Worm (Caenorhabditis elegans) whole organism, young adult: ENCODE measurements around the gene pyp-1.

Experiments used
- B0336.3 ChIP-seq: fragments of 200-800 bp; sonication (Bioruptor generic); IDR thresholded peaks from 2 replicates; pipeline ENCODE4 v1.3.6; 2022; ENCODE audit warnings: missing genetic modification characterization, missing compliant biosample characterization
- F22D6.2 ChIP-seq: sonication (generic microtip); optimal IDR thresholded peaks from 2 replicates; lab custom pipeline; 2016; ENCODE audit warnings: mild to moderate bottlenecking, missing genetic modification characterization, missing compliant biosample characterization
- F23B12.7 ChIP-seq: sonication (generic microtip); optimal IDR thresholded peaks from 2 replicates; lab custom pipeline; 2017; ENCODE audit warnings: missing genetic modification characterization, mild to moderate bottlenecking, missing compliant biosample characterization, antibody characterized with exemption, moderate library complexity; ENCODE audit not compliant: insufficient read depth
- F39B2.1 ChIP-seq: fragments of 200-800 bp; sonication (Bioruptor generic); IDR thresholded peaks from 2 replicates; pipeline ENCODE4 v1.3.6; 2022; ENCODE audit warnings: missing genetic modification reagents, missing genetic modification characterization, missing compliant biosample characterization
- F52B5.7 ChIP-seq: sonication (generic microtip); optimal IDR thresholded peaks from 2 replicates; lab custom pipeline; 2016; ENCODE audit warnings: mild to moderate bottlenecking, missing genetic modification characterization, missing compliant biosample characterization
- T26A5.8 ChIP-seq: sonication (generic microtip); optimal IDR thresholded peaks from 2 replicates; lab custom pipeline; 2016; ENCODE audit warnings: missing genetic modification characterization, missing compliant biosample characterization
- Y53F4B.3 ChIP-seq: fragments of 200-800 bp; sonication (Bioruptor generic); IDR thresholded peaks from 2 replicates; pipeline ENCODE4 v1.3.6; 2022; ENCODE audit warnings: missing genetic modification reagents, missing genetic modification characterization, missing compliant biosample characterization
- Y53G8AR.9 ChIP-seq: fragments of 200-800 bp; sonication (Bioruptor generic); conservative IDR thresholded peaks from 2 replicates; pipeline ENCODE4 v1.3.6; 2022; ENCODE audit warnings: missing genetic modification reagents, missing genetic modification characterization, missing compliant biosample characterization
- Y56A3A.18 ChIP-seq: fragments of 200-800 bp; sonication (Bioruptor generic); IDR thresholded peaks from 2 replicates; pipeline ENCODE4 v1.3.6; 2022; ENCODE audit warnings: missing genetic modification reagents, missing genetic modification characterization, missing compliant biosample characterization
- cebp-2 ChIP-seq: fragments of 200-800 bp; sonication (Bioruptor generic); IDR thresholded peaks from 2 replicates; pipeline ENCODE4 v1.3.6; 2022; ENCODE audit warnings: missing genetic modification characterization, missing compliant biosample characterization
- ceh-27 ChIP-seq: fragments of 200-800 bp; sonication (Bioruptor generic); optimal IDR thresholded peaks from 2 replicates; lab custom pipeline; 2018; ENCODE audit warnings: mild to moderate bottlenecking, missing genetic modification characterization, moderate library complexity, missing compliant biosample characterization
- ceh-40 ChIP-seq: fragments of 200-800 bp; sonication (Bioruptor generic); IDR thresholded peaks from 2 replicates; pipeline ENCODE4 v1.3.6; 2022; ENCODE audit warnings: missing genetic modification characterization, missing compliant biosample characterization
- dpl-1 ChIP-seq: fragments of 150-350 bp; optimal IDR thresholded peaks from 2 replicates; lab custom pipeline; 2014; ENCODE audit warnings: missing biosample characterization, missing genetic modification reagents, missing genetic modification characterization
- gei-17 ChIP-seq: fragments of 200-800 bp; sonication (Bioruptor generic); optimal IDR thresholded peaks from 2 replicates; lab custom pipeline; 2018; ENCODE audit warnings: mild to moderate bottlenecking, missing genetic modification characterization, missing compliant biosample characterization
- hlh-26 ChIP-seq: fragments of 200-800 bp; sonication (Bioruptor generic); conservative IDR thresholded peaks from 2 replicates; pipeline ENCODE4 v1.3.6; 2022; ENCODE audit warnings: missing genetic modification reagents, missing genetic modification characterization, missing compliant biosample characterization
- lin-54 ChIP-seq: fragments of 200-800 bp; sonication (Bioruptor generic); optimal IDR thresholded peaks from 2 replicates; lab custom pipeline; 2018; ENCODE audit warnings: mild to moderate bottlenecking, missing genetic modification characterization, missing compliant biosample characterization
- lir-1 ChIP-seq: fragments of 200-800 bp; sonication (Bioruptor generic); conservative IDR thresholded peaks from 2 replicates; pipeline ENCODE4 v1.3.6; 2022; ENCODE audit warnings: missing genetic modification reagents, missing genetic modification characterization, missing compliant biosample characterization
- madf-3 ChIP-seq: fragments of 200-800 bp; sonication (Bioruptor generic); IDR thresholded peaks from 2 replicates; pipeline ENCODE4 v1.3.6; 2022; ENCODE audit warnings: missing genetic modification reagents, missing genetic modification characterization, missing compliant biosample characterization
- madf-8 ChIP-seq: fragments of 200-800 bp; sonication (Bioruptor generic); conservative IDR thresholded peaks from 2 replicates; pipeline ENCODE4 v1.3.6; 2022; ENCODE audit warnings: missing genetic modification reagents, missing genetic modification characterization, missing compliant biosample characterization
- mxl-1 ChIP-seq: sonication (generic microtip); optimal IDR thresholded peaks from 2 replicates; lab custom pipeline; 2016; ENCODE audit warnings: missing genetic modification characterization, missing compliant biosample characterization
- pbrm-1 ChIP-seq: fragments of 200-800 bp; sonication (Bioruptor generic); IDR thresholded peaks from 2 replicates; pipeline ENCODE4 v1.3.6; 2022; ENCODE audit warnings: missing genetic modification reagents, missing genetic modification characterization, missing compliant biosample characterization
- rec-8 ChIP-seq, 2 experiments: sonication (generic microtip); optimal IDR thresholded peaks; 2 replicates each; lab custom pipeline; 2016; ENCODE audit warnings: mild to moderate bottlenecking in 2 of 2, missing genetic modification characterization in 2 of 2, missing genetic modification reagents in 2 of 2, missing genotype in 2 of 2, missing biosample characterization in 1 of 2, missing compliant biosample characterization in 1 of 2, moderate library complexity in 1 of 2
- sdz-38 ChIP-seq: sonication (generic microtip); optimal IDR thresholded peaks from 2 replicates; lab custom pipeline; 2016; ENCODE audit warnings: missing genotype, missing genetic modification characterization, missing compliant biosample characterization
- snpc-4 ChIP-seq, 5 experiments: fragments of 150-350 bp in 1 of 5; sonication (generic microtip) in 4 of 5; optimal IDR thresholded peaks; 2 replicates each; lab custom pipeline; 2014 to 2018; ENCODE audit warnings: missing genetic modification characterization in 5 of 5, missing biosample characterization in 3 of 5, antibody characterized with exemption in 2 of 5, mild to moderate bottlenecking in 2 of 5, missing compliant biosample characterization in 2 of 5, missing genotype in 2 of 5, moderate library complexity in 2 of 5, missing genetic modification reagents in 1 of 5
- sptf-2 ChIP-seq: fragments of 200-800 bp; sonication (Bioruptor generic); optimal IDR thresholded peaks from 2 replicates; lab custom pipeline; 2018; ENCODE audit warnings: mild to moderate bottlenecking, missing genetic modification characterization, missing compliant biosample characterization
- ztf-25 ChIP-seq: fragments of 200-800 bp; sonication (Bioruptor generic); IDR thresholded peaks from 2 replicates; pipeline ENCODE4 v1.3.6; 2022; ENCODE audit warnings: missing genetic modification reagents, missing genetic modification characterization, missing compliant biosample characterization
- ztf-3 ChIP-seq: fragments of 200-800 bp; sonication (Bioruptor generic); optimal IDR thresholded peaks from 2 replicates; lab custom pipeline; 2018; ENCODE audit warnings: mild to moderate bottlenecking, missing genetic modification characterization, missing compliant biosample characterization

pyp-1 gene

DNA sequence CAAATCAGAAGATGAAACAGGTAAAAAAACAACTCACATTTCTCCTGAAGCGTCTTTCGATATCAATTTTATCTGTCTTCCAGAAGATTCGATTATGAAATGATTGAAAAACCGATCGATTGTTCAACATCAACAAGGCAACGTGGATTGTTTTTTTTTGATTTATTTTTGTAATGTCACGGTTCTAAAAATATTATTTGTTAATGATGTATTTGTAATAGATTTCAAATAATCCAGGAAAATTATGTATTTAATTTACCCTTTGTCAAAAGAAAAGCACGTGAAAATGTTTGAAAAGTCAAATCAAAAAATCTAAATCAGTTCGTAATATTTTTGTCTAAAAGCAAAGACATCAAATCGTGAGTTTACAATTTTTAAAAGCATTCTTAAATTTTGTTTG lies 29.6 kb downstream of the pyp-1 start, which contains the start of the genes kin-5 and C47E12.11:
Gene kin-5 (minus strand): TSS at position 101 of the 400 bp plus-strand sequence.
Gene C47E12.11 (plus strand): TSS at position 320 of the 400 bp plus-strand sequence.
- TF ChIP-seq ceh-40 (GFP tag; lab: Robert Waterston, UW) (no peak), mxl-1 (tag; lab: Kevin White, UChicago) (no peak), cebp-2 (GFP tag; lab: Robert Waterston, UW) (no peak), F39B2.1 (GFP tag; lab: Robert Waterston, UW) (no peak), ceh-27 (GFP tag; lab: Kevin White, UChicago) (no peak), ztf-3 (GFP tag; lab: Kevin White, UChicago) (no peak), lir-1 (GFP tag; lab: Robert Waterston, UW) (no peak), hlh-26 (no peak), snpc-4 (GFP tag; optimal IDR thresholded peaks at IDR 0.05; lab: Kevin White, UChicago) (no peak), snpc-4 (tag; optimal IDR thresholded peaks at IDR 0.05; lab: Kevin White, UChicago) (no peak), madf-8 (GFP tag; lab: Robert Waterston, UW) (no peak), gei-17 (no peak), pbrm-1 (GFP tag; lab: Robert Waterston, UW) (no peak)

DNA sequence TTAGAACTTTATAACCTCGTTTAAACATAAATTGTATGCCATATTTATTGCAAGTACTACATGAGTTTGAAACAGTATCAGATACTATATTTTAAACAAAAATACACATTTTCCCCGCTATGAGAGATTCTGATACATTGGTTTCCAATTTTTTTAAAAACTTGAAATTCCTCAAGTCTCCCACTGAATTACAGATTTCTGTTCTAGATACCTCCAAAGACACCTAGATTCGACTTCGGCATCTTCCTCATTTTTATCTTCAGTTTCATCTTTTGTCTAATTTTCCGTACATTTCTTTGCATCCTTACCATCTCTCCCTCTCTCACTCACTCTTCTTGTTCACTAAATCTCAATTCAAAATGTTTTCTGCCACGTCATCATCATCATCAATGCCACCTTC lies 34.8 kb downstream of the pyp-1 start, which contains the start of gene T13H10.2:
Gene T13H10.2 (plus strand): TSS at position 301 of the 400 bp plus-strand sequence.
- TF ChIP-seq Y53G8AR.9 (no peak), dpl-1 (GFP tag; lab: Kevin White, UChicago) (no peak), ceh-40 (GFP tag; lab: Robert Waterston, UW) (no peak)

DNA sequence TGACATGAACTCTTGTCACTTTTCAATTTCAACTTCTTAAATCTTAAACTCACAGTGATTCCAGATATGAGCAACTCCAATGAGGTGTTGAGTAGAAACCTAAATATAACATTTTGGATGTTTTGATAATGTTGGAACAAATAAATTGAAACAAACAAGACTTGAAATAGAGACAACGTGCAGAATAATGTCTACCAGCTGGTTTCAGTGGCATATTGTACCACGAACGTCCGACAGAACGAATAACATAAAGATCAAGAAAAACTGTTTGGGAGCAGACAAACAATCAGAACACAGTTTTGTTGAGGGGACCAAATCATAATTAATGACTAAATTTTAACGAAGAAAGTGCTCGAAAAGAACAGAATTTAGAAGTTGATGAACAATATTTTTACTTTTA lies 45.4 kb downstream of the pyp-1 start, which contains the start of gene gon-1:
Gene gon-1 (minus strand): TSS at position 101 of the 400 bp plus-strand sequence.
- no peak for TF ChIP-seq sdz-38 (tag; lab: Kevin White, UChicago)
- TF ChIP-seq, all 124 proteins: peak for 0

DNA sequence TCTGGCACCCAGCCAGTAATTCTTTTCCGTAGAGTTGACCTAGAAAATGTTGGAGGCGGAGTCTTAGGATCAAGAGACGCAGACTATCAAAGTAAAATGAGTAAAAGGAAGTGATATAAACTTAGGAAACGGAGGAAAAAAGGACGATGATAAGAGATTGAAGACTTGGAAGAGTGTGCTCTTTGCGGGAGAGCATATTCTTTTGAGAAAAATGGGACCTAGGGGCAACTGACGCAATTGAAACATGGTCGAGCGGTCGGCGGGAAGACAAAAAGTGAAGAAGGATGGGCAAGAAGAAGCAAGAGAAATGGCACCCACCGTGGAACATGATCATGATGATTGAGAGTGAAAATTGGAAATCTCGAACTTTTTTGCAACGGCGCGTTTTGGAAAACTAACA lies 50.7 kb downstream of the pyp-1 start:
- no peak for TF ChIP-seq Y53F4B.3
- TF ChIP-seq ztf-25 (GFP tag; lab: Robert Waterston, UW) = no peak
- TF ChIP-seq F52B5.7 (tag; lab: Kevin White, UChicago) = no peak
- no peak for TF ChIP-seq T26A5.8 (tag; lab: Kevin White, UChicago)
- no peak for TF ChIP-seq F23B12.7
- TF ChIP-seq Y56A3A.18 (GFP tag; lab: Robert Waterston, UW) = no peak
- TF ChIP-seq rec-8 (tag; optimal IDR thresholded peaks at IDR 0.05; lab: Kevin White, UChicago) = no peak
- no peak for TF ChIP-seq lin-54 (GFP tag; lab: Kevin White, UChicago)
- no peak for TF ChIP-seq ceh-27 (GFP tag; lab: Kevin White, UChicago)
- TF ChIP-seq madf-3 = no peak
- no peak for TF ChIP-seq sptf-2 (GFP tag; lab: Kevin White, UChicago)
- no peak for TF ChIP-seq B0336.3 (GFP tag; lab: Robert Waterston, UW)
- TF ChIP-seq F22D6.2 (tag; lab: Kevin White, UChicago) = no peak
